Worm (Caenorhabditis elegans) whole organism, young adult: ENCODE data around the gene F22E5.13.
"Not testable (repeated sequence)": the region's sequence is repeated elsewhere in the genome, so short reads cannot be mapped to it uniquely, and the experiment has no call there.

Source experiments
- B0019.2 ChIP-seq: fragments of 200-800 bp; sonication (Bioruptor generic); conservative IDR thresholded peaks from 2 replicates; pipeline ENCODE4 v1.3.6; 2022; ENCODE audit warnings: missing genetic modification reagents, missing genetic modification characterization, missing compliant biosample characterization
- D2030.7 ChIP-seq: fragments of 200-800 bp; sonication (Bioruptor generic); IDR thresholded peaks from 2 replicates; pipeline ENCODE4 v1.3.6; 2022; ENCODE audit warnings: missing genetic modification reagents, missing genetic modification characterization, missing compliant biosample characterization
- F23B12.7 ChIP-seq: sonication (generic microtip); optimal IDR thresholded peaks from 2 replicates; lab custom pipeline; 2017; ENCODE audit warnings: missing genetic modification characterization, mild to moderate bottlenecking, missing compliant biosample characterization, antibody characterized with exemption, moderate library complexity; ENCODE audit not compliant: insufficient read depth
- F33H1.4 ChIP-seq: fragments of 200-800 bp; sonication (Bioruptor generic); IDR thresholded peaks from 2 replicates; pipeline ENCODE4 v1.3.6; 2022; ENCODE audit warnings: missing genetic modification reagents, missing genetic modification characterization, missing compliant biosample characterization
- F57A8.1 ChIP-seq: fragments of 200-800 bp; sonication (Bioruptor generic); optimal IDR thresholded peaks from 2 replicates; lab custom pipeline; 2018; ENCODE audit warnings: mild to moderate bottlenecking, missing genetic modification characterization, moderate library complexity, missing compliant biosample characterization
- K11D2.4 ChIP-seq: fragments of 200-800 bp; sonication (Bioruptor generic); IDR thresholded peaks from 2 replicates; pipeline ENCODE4 v1.3.6; 2022; ENCODE audit warnings: missing genetic modification reagents, missing genetic modification characterization, missing compliant biosample characterization
- attf-6 ChIP-seq: fragments of 200-800 bp; sonication (Bioruptor generic); IDR thresholded peaks from 2 replicates; pipeline ENCODE4 v1.3.6; 2022; ENCODE audit warnings: missing genetic modification reagents, missing genetic modification characterization, missing compliant biosample characterization
- dpff-1 ChIP-seq: sonication (generic microtip); optimal IDR thresholded peaks from 2 replicates; lab custom pipeline; 2017; ENCODE audit warnings: mild to moderate bottlenecking, missing genetic modification characterization, missing compliant biosample characterization
- egl-44 ChIP-seq: fragments of 200-800 bp; sonication (Bioruptor generic); IDR thresholded peaks from 2 replicates; pipeline ENCODE4 v1.3.6; 2022; ENCODE audit warnings: missing genetic modification reagents, missing genetic modification characterization, missing compliant biosample characterization
- fkh-3 ChIP-seq: sonication (generic microtip); optimal IDR thresholded peaks from 2 replicates; lab custom pipeline; 2016; ENCODE audit warnings: mild to moderate bottlenecking, missing genetic modification characterization, missing compliant biosample characterization
- hlh-12 ChIP-seq: sonication (generic microtip); optimal IDR thresholded peaks from 2 replicates; lab custom pipeline; 2016; ENCODE audit warnings: missing genetic modification characterization, missing compliant biosample characterization
- hmg-1.2 ChIP-seq: fragments of 200-800 bp; sonication (Bioruptor generic); IDR thresholded peaks from 2 replicates; pipeline ENCODE4 v1.3.6; 2022; ENCODE audit warnings: missing genetic modification reagents, missing genetic modification characterization, missing compliant biosample characterization
- hmg-20 ChIP-seq: fragments of 200-800 bp; sonication (Bioruptor generic); IDR thresholded peaks from 2 replicates; pipeline ENCODE4 v1.3.6; 2022; ENCODE audit warnings: missing genetic modification reagents, missing genetic modification characterization, missing compliant biosample characterization
- hrde-1 ChIP-seq: sonication (generic microtip); optimal IDR thresholded peaks from 2 replicates; lab custom pipeline; 2016; ENCODE audit warnings: missing genetic modification characterization, mild to moderate bottlenecking, missing compliant biosample characterization, moderate library complexity, missing genotype, missing genetic modification reagents, borderline replicate concordance
- lag-1 ChIP-seq: fragments of 200-800 bp; sonication (Bioruptor generic); IDR thresholded peaks from 2 replicates; pipeline ENCODE4 v1.3.6; 2022; ENCODE audit warnings: missing genetic modification reagents, missing genetic modification characterization, missing compliant biosample characterization
- mcd-1 ChIP-seq: fragments of 200-800 bp; sonication (Bioruptor generic); IDR thresholded peaks from 2 replicates; pipeline ENCODE4 v1.3.6; 2022; ENCODE audit warnings: missing genetic modification reagents, missing genetic modification characterization, missing compliant biosample characterization
- nfya-2 ChIP-seq: fragments of 200-800 bp; sonication (Bioruptor generic); IDR thresholded peaks from 2 replicates; pipeline ENCODE4 v1.3.6; 2022; ENCODE audit warnings: missing genetic modification reagents, missing genetic modification characterization, missing compliant biosample characterization
- repo-1 ChIP-seq: sonication (generic microtip); optimal IDR thresholded peaks from 2 replicates; lab custom pipeline; 2017; ENCODE audit warnings: mild to moderate bottlenecking, missing genetic modification characterization, missing compliant biosample characterization
- snpc-1.1 ChIP-seq: sonication (generic microtip); optimal IDR thresholded peaks from 2 replicates; lab custom pipeline; 2017; ENCODE audit warnings: missing genetic modification characterization, mild to moderate bottlenecking, missing compliant biosample characterization, antibody characterized with exemption, moderate library complexity, missing genotype, missing genetic modification reagents; ENCODE audit not compliant: insufficient read depth
- snpc-1.3 ChIP-seq: sonication (generic microtip); optimal IDR thresholded peaks from 2 replicates; lab custom pipeline; 2017; ENCODE audit warnings: missing genetic modification characterization, mild to moderate bottlenecking, missing compliant biosample characterization, antibody characterized with exemption, moderate library complexity, missing genotype, missing genetic modification reagents; ENCODE audit not compliant: insufficient read depth
- xnd-1 ChIP-seq: sonication (generic microtip); optimal IDR thresholded peaks from 2 replicates; lab custom pipeline; 2016; ENCODE audit warnings: missing genotype, missing genetic modification reagents, missing genetic modification characterization, missing compliant biosample characterization
- ztf-18 ChIP-seq: sonication (generic microtip); optimal IDR thresholded peaks from 2 replicates; lab custom pipeline; 2016; ENCODE audit warnings: missing genotype, mild to moderate bottlenecking, missing genetic modification characterization, missing compliant biosample characterization

The F22E5.13 gene

ce11 chrII:2600931-2601330 is 48.5 kb downstream of the F22E5.13 start:
- TF ChIP-seq egl-44 (GFP tag; lab: Robert Waterston, UW) (no peak), F23B12.7 (no peak), B0019.2 (GFP tag; lab: Robert Waterston, UW) (no peak), snpc-1.3 (tag; lab: Kevin White, UChicago) (no peak), hmg-1.2 (GFP tag; lab: Robert Waterston, UW) (no peak), F33H1.4 (GFP tag; lab: Robert Waterston, UW) (no peak), hlh-12 (tag; lab: Kevin White, UChicago) (no peak), fkh-3 (tag; lab: Kevin White, UChicago) (no peak), D2030.7 (GFP tag; lab: Robert Waterston, UW) (no peak), repo-1 (tag; lab: Kevin White, UChicago) (no peak), mcd-1 (GFP tag; lab: Robert Waterston, UW) (no peak), snpc-1.1 (tag; lab: Kevin White, UChicago) (no peak), lag-1 (GFP tag; lab: Robert Waterston, UW) (no peak), K11D2.4 (GFP tag; lab: Robert Waterston, UW) (no peak), dpff-1 (no peak), F57A8.1 (GFP tag; lab: Kevin White, UChicago) (no peak), hrde-1 (no peak), xnd-1 (tag; lab: Kevin White, UChicago) (no peak), nfya-2 (GFP tag; lab: Robert Waterston, UW) (no peak)
- TF ChIP-seq, all 124 proteins: peak for 0

DNA sequence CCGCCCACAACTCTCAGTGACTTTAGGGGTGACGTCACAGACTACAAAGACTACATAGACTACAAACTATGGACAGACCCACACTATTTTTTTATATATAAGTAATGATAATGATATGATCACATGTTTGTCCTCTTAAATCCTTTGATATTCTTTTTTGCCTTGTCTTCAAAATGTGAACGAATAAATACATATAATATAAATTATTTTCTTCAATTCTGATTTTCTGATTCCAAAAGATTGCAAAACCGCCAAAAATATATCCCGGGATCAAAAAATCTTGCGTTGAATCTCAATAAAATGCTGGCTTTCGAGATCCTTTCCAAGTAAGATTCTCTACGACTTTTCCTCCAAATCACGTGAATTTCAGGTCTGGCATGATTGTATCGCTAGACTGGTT is 49.3 kb downstream of the F22E5.13 start, which contains the start of gene F33H12.1:
TSS of gene F33H12.1 (plus strand) at position 301 of the 400 bp plus-strand sequence.
- TF ChIP-seq attf-6 (GFP tag; lab: Robert Waterston, UW); ztf-18 (tag; lab: Kevin White, UChicago); hmg-20 (GFP tag; lab: Robert Waterston, UW): not testable (repeated sequence)
